Fruit fly (Drosophila melanogaster) whole organism, embryonic: Measurements from ENCODE around the gene D.

ENCODE experiments used
- Antp ChIP-seq: fragments of 200-800 bp; sonication (Bioruptor generic); optimal IDR thresholded peaks from 3 replicates; lab custom pipeline; 2016; ENCODE audit warnings: missing biosample characterization, missing genetic modification characterization
- Atf3 ChIP-seq: fragments of 200-800 bp; sonication (Bioruptor generic); optimal IDR thresholded peaks from 3 replicates; lab custom pipeline; 2016; ENCODE audit warnings: missing biosample characterization, missing genetic modification characterization
- Awh ChIP-seq: fragments of 200-800 bp; sonication (Bioruptor generic); IDR thresholded peaks from 2 replicates; pipeline ENCODE4, ENCODE4 v1.3.6; 2022; ENCODE audit warnings: missing biosample characterization, missing genetic modification characterization
- B-H2 ChIP-seq: fragments of 200-800 bp; sonication (Bioruptor generic); optimal IDR thresholded peaks from 2 replicates; lab custom pipeline; 2018; ENCODE audit warnings: missing biosample characterization, mild to moderate bottlenecking, missing genetic modification characterization
- Blimp-1 ChIP-seq: fragments of 200-800 bp; sonication (Bioruptor generic); optimal IDR thresholded peaks from 3 replicates; lab custom pipeline; 2018; ENCODE audit warnings: missing biosample characterization, missing genetic modification characterization, mild to moderate bottlenecking, moderate library complexity, missing genetic modification reagents
- CG10209 ChIP-seq: fragments of 200-800 bp; sonication (Bioruptor generic); optimal IDR thresholded peaks from 3 replicates; lab custom pipeline; 2017; ENCODE audit warnings: missing biosample characterization, mild to moderate bottlenecking, missing genetic modification characterization, missing genetic modification reagents
- CG1024 ChIP-seq: fragments of 200-800 bp; sonication (Bioruptor generic); IDR thresholded peaks from 2 replicates; pipeline ENCODE4 v1.3.6; 2022; ENCODE audit warnings: missing biosample characterization, missing genetic modification characterization
- CG10431 ChIP-seq: fragments of 200-800 bp; sonication (Bioruptor generic); optimal IDR thresholded peaks from 3 replicates; lab custom pipeline; 2018; ENCODE audit warnings: missing biosample characterization, mild to moderate bottlenecking, missing genetic modification characterization
- CG11085 ChIP-seq: fragments of 200-800 bp; sonication (Bioruptor generic); IDR thresholded peaks from 2 replicates; pipeline ENCODE4 v1.3.6; 2022; ENCODE audit warnings: missing biosample characterization, missing genetic modification characterization
- CG11695 ChIP-seq: fragments of 200-800 bp; sonication (Bioruptor generic); IDR thresholded peaks from 3 replicates; pipeline ENCODE4 v1.3.6; 2022; ENCODE audit warnings: missing biosample characterization, missing genetic modification characterization
- CG13296 ChIP-seq: fragments of 200-800 bp; sonication (Bioruptor generic); optimal IDR thresholded peaks from 3 replicates; lab custom pipeline; 2018; ENCODE audit warnings: missing biosample characterization, mild to moderate bottlenecking, missing genetic modification characterization
- CG15011 ChIP-seq: fragments of 200-800 bp; sonication (Bioruptor generic); optimal IDR thresholded peaks from 3 replicates; lab custom pipeline; 2018; ENCODE audit warnings: missing biosample characterization, mild to moderate bottlenecking, missing genetic modification characterization
- CG15601 ChIP-seq: fragments of 200-800 bp; sonication (Bioruptor generic); optimal IDR thresholded peaks from 3 replicates; lab custom pipeline; 2019; ENCODE audit warnings: missing biosample characterization, mild to moderate bottlenecking, missing genetic modification characterization, moderate library complexity
- CG16815 ChIP-seq: fragments of 200-800 bp; sonication (Bioruptor generic); optimal IDR thresholded peaks from 3 replicates; lab custom pipeline; 2017; ENCODE audit warnings: missing biosample characterization, mild to moderate bottlenecking, missing genetic modification characterization
- CG17385 ChIP-seq: fragments of 200-800 bp; sonication (Bioruptor generic); optimal IDR thresholded peaks from 3 replicates; lab custom pipeline; 2018; ENCODE audit warnings: missing biosample characterization, mild to moderate bottlenecking, missing genetic modification characterization
- CG2116 ChIP-seq: fragments of 200-800 bp; sonication (Bioruptor generic); optimal IDR thresholded peaks from 3 replicates; lab custom pipeline; 2018; ENCODE audit warnings: missing biosample characterization, mild to moderate bottlenecking, missing genetic modification characterization
- CG2678 ChIP-seq: fragments of 200-800 bp; sonication (Bioruptor generic); optimal IDR thresholded peaks from 3 replicates; lab custom pipeline; 2019; ENCODE audit warnings: missing biosample characterization, mild to moderate bottlenecking, missing genetic modification characterization, moderate library complexity
- CG30403 ChIP-seq: fragments of 200-800 bp; sonication (Bioruptor generic); optimal IDR thresholded peaks from 3 replicates; lab custom pipeline; 2016; ENCODE audit warnings: missing biosample characterization, missing genetic modification characterization
- CG30431 ChIP-seq: fragments of 200-800 bp; sonication (Bioruptor generic); optimal IDR thresholded peaks from 2 replicates; lab custom pipeline; 2017; ENCODE audit warnings: missing biosample characterization, missing genetic modification characterization
- CG3065 ChIP-seq: fragments of 200-800 bp; sonication (Bioruptor generic); optimal IDR thresholded peaks from 2 replicates; lab custom pipeline; 2016; ENCODE audit warnings: missing biosample characterization, missing genetic modification characterization
- CG4282 ChIP-seq: fragments of 200-800 bp; sonication (Bioruptor generic); optimal IDR thresholded peaks from 2 replicates; lab custom pipeline; 2016; ENCODE audit warnings: missing biosample characterization, missing genetic modification characterization
- CG7963 ChIP-seq: fragments of 200-800 bp; sonication (Bioruptor generic); IDR thresholded peaks from 3 replicates; pipeline ENCODE4 v1.3.6; 2022; ENCODE audit warnings: missing biosample characterization, missing genetic modification characterization; ENCODE audit not compliant: partially characterized antibody
- CG8388 ChIP-seq: fragments of 200-800 bp; sonication (Bioruptor generic); optimal IDR thresholded peaks from 2 replicates; lab custom pipeline; 2019; ENCODE audit warnings: missing biosample characterization, mild to moderate bottlenecking, missing genetic modification characterization, moderate library complexity
- Doc2 ChIP-seq: fragments of 200-800 bp; sonication (Bioruptor generic); IDR thresholded peaks from 2 replicates; pipeline ENCODE4 v1.3.6; 2022; ENCODE audit warnings: missing biosample characterization, missing genetic modification characterization
- Hr78 ChIP-seq, 2 experiments: fragments of 200-800 bp in 1 of 2; fragments of >200 bp in 1 of 2; sonication (Bioruptor generic) in 1 of 2; optimal IDR thresholded peaks; 2 replicates each; lab custom pipeline; 2017 to 2019; ENCODE audit warnings: missing biosample characterization in 2 of 2, missing genetic modification characterization in 2 of 2, mild to moderate bottlenecking in 1 of 2, moderate library complexity in 1 of 2
- Lhr ChIP-seq: fragments of 200-800 bp; sonication (Bioruptor generic); optimal IDR thresholded peaks from 3 replicates; lab custom pipeline; 2017; ENCODE audit warnings: mild to moderate bottlenecking, missing biosample characterization, missing genetic modification reagents, missing genetic modification characterization
- MBD-R2 ChIP-seq: fragments of 200-800 bp; sonication (Bioruptor generic); IDR thresholded peaks from 2 replicates; pipeline ENCODE4 v1.3.6; 2022; ENCODE audit warnings: missing biosample characterization, missing genetic modification characterization
- NFAT ChIP-seq: fragments of 200-800 bp; sonication (Bioruptor generic); IDR thresholded peaks from 2 replicates; pipeline ENCODE4 v1.3.6; 2022; ENCODE audit warnings: missing biosample characterization, missing genetic modification characterization
- Neu2 ChIP-seq: fragments of 200-800 bp; sonication (Bioruptor generic); optimal IDR thresholded peaks from 3 replicates; lab custom pipeline; 2016; ENCODE audit warnings: missing biosample characterization, missing genetic modification characterization, borderline replicate concordance
- Oaz ChIP-seq: fragments of 200-800 bp; sonication (Bioruptor generic); IDR thresholded peaks from 2 replicates; pipeline ENCODE4 v1.3.6; 2022; ENCODE audit warnings: missing biosample characterization, missing genetic modification characterization
- Poxn ChIP-seq: fragments of 200-800 bp; sonication (Bioruptor generic); IDR thresholded peaks from 2 replicates; pipeline ENCODE4 v1.3.6; 2022; ENCODE audit warnings: missing biosample characterization, missing genetic modification characterization
- Rx ChIP-seq: fragments of 200-800 bp; sonication (Bioruptor generic); IDR thresholded peaks from 2 replicates; pipeline ENCODE4 v1.3.6; 2022; ENCODE audit warnings: missing biosample characterization, missing genetic modification characterization
- Sox102F ChIP-seq: fragments of 200-800 bp; sonication (Bioruptor generic); optimal IDR thresholded peaks from 2 replicates; lab custom pipeline; 2018; ENCODE audit warnings: missing biosample characterization, mild to moderate bottlenecking, missing genetic modification characterization, moderate library complexity
- az2 ChIP-seq: fragments of 200-800 bp; sonication (Bioruptor generic); optimal IDR thresholded peaks from 3 replicates; lab custom pipeline; 2016; ENCODE audit warnings: missing biosample characterization, missing genetic modification characterization
- cas ChIP-seq: fragments of 200-800 bp; sonication (Bioruptor generic); IDR thresholded peaks from 2 replicates; pipeline ENCODE4 v1.3.6; 2022; ENCODE audit warnings: missing biosample characterization, missing genetic modification characterization
- chif ChIP-seq, 2 experiments: fragments of 200-800 bp; sonication (Bioruptor generic); optimal IDR thresholded peaks; 3 replicates each; lab custom pipeline; 2016; ENCODE audit warnings: missing biosample characterization in 2 of 2, missing genetic modification characterization in 2 of 2
- chm ChIP-seq: fragments of 200-800 bp; sonication (Bioruptor generic); IDR thresholded peaks from 2 replicates; pipeline ENCODE4 v1.3.6; 2022; ENCODE audit warnings: missing biosample characterization, missing genetic modification characterization
- crol ChIP-seq: fragments of 200-800 bp; sonication (Bioruptor generic); IDR thresholded peaks from 2 replicates; pipeline ENCODE4 v1.3.6; 2022; ENCODE audit warnings: missing biosample characterization, missing genetic modification characterization
- ems ChIP-seq: fragments of 200-800 bp; sonication (Bioruptor generic); optimal IDR thresholded peaks from 3 replicates; lab custom pipeline; 2016; ENCODE audit warnings: missing biosample characterization, missing genetic modification characterization
- eyg ChIP-seq: fragments of 200-800 bp; sonication (Bioruptor generic); optimal IDR thresholded peaks from 3 replicates; lab custom pipeline; 2016; ENCODE audit warnings: missing biosample characterization, missing genetic modification characterization
- gcm ChIP-seq: fragments of 200-800 bp; sonication (Bioruptor generic); optimal IDR thresholded peaks from 2 replicates; lab custom pipeline; 2019; ENCODE audit warnings: missing biosample characterization, mild to moderate bottlenecking, missing genetic modification characterization, moderate library complexity
- pan ChIP-seq, 4 experiments: fragments of >200 bp in 3 of 4; fragments of 200-800 bp in 1 of 4; sonication (Bioruptor generic) in 1 of 4; optimal IDR thresholded peaks in 3 of 4; IDR thresholded peaks in 1 of 4; 2 replicates each; pipeline versions ENCODE4 v1.3.6 to Lab custom; 2017 to 2022; ENCODE audit warnings: missing biosample characterization in 2 of 4, missing genetic modification characterization in 2 of 4, mixed read lengths in 1 of 4
- pum ChIP-seq: fragments of 200-800 bp; sonication (Bioruptor generic); optimal IDR thresholded peaks from 2 replicates; lab custom pipeline; 2016; ENCODE audit warnings: missing biosample characterization, missing genetic modification characterization
- pzg ChIP-seq: fragments of 200-800 bp; sonication (Bioruptor generic); optimal IDR thresholded peaks from 3 replicates; lab custom pipeline; 2018; ENCODE audit warnings: missing biosample characterization, mild to moderate bottlenecking, missing genetic modification characterization, moderate library complexity
- slbo ChIP-seq: fragments of 200-800 bp; sonication (Bioruptor generic); IDR thresholded peaks from 2 replicates; pipeline ENCODE4 v1.3.6; 2022; ENCODE audit warnings: missing biosample characterization, missing genetic modification characterization
- stc ChIP-seq: fragments of 200-800 bp; sonication (Bioruptor generic); IDR thresholded peaks from 2 replicates; pipeline ENCODE4 v1.3.6; 2022; ENCODE audit warnings: missing biosample characterization, missing genetic modification characterization
- tap ChIP-seq: fragments of 200-800 bp; optimal IDR thresholded peaks from 3 replicates; lab custom pipeline; 2019; ENCODE audit warnings: missing biosample characterization, mild to moderate bottlenecking, missing genetic modification characterization, moderate library complexity
- tio ChIP-seq: fragments of 200-800 bp; sonication (Bioruptor generic); optimal IDR thresholded peaks from 2 replicates; lab custom pipeline; 2017; ENCODE audit warnings: missing biosample characterization, missing genetic modification characterization, inconsistent platforms
- wdn ChIP-seq: fragments of 200-800 bp; sonication (Bioruptor generic); IDR thresholded peaks from 2 replicates; pipeline ENCODE4 v1.3.6; 2022; ENCODE audit warnings: missing biosample characterization, missing genetic modification characterization

The D gene

dm6 chr3L:14189957-14190624 is 11.7 kb upstream of the D start (continued):
- TF ChIP-seq CG16815 = no peak
- no peak for TF ChIP-seq CG10431 (GFP tag; lab: Kevin White, UChicago)
- TF ChIP-seq Lhr (GFP tag; lab: Kevin White, UChicago) = no peak
- no peak for TF ChIP-seq CG3065
- no peak for TF ChIP-seq chif (GFP tag; optimal IDR thresholded peaks at IDR 0.05; lab: Kevin White, UChicago)
- TF ChIP-seq Hr78 (GFP tag; optimal IDR thresholded peaks at IDR 0.05; lab: Kevin White, UChicago) = no peak
- no peak for TF ChIP-seq Atf3 (GFP tag; lab: Kevin White, UChicago)
- TF ChIP-seq Oaz (GFP tag; lab: Robert Waterston, UW) = 0 out of 2 replicates have a peak, but pooled peaks have one; percentile 16
- TF ChIP-seq stc (GFP tag; lab: Robert Waterston, UW) = peak; percentile 58; the same call in 1 of the 2 replicates
- no peak for TF ChIP-seq gcm (GFP tag; lab: Kevin White, UChicago)
- no peak; the same call in 1 of the 2 replicates for TF ChIP-seq NFAT
- TF ChIP-seq CG15011 (GFP tag; lab: Kevin White, UChicago) = no peak
- TF ChIP-seq CG2116 (GFP tag; lab: Kevin White, UChicago) = peak; percentile 70
- no peak for TF ChIP-seq eyg
- TF ChIP-seq wdn (GFP tag; lab: Robert Waterston, UW) = 0 out of 2 replicates have a peak, but pooled peaks have one; percentile 18
- TF ChIP-seq Sox102F (GFP tag; lab: Kevin White, UChicago) = peak; percentile 42
- TF ChIP-seq CG8388 (GFP tag; lab: Kevin White, UChicago) = no peak
- TF ChIP-seq az2 (GFP tag; lab: Kevin White, UChicago) = peak; percentile 45
- peak; percentile 99 for TF ChIP-seq CG15601 (tag; lab: Kevin White, UChicago)
- TF ChIP-seq CG13296 (GFP tag; lab: Kevin White, UChicago) = peak; percentile 24
- TF ChIP-seq Antp (GFP tag; lab: Kevin White, UChicago) = peak; percentile 2
- TF ChIP-seq CG30431 (GFP tag; lab: Kevin White, UChicago) = no peak
- peak; percentile 51 for TF ChIP-seq tap
- TF ChIP-seq CG2678 (tag; lab: Kevin White, UChicago) = peak; percentile 0
- TF ChIP-seq CG30403 = no peak
- TF ChIP-seq pum (GFP tag; lab: Kevin White, UChicago) = no peak
- peak; percentile 57 for TF ChIP-seq pzg (GFP tag; lab: Kevin White, UChicago)
- peak; percentile 28 for TF ChIP-seq B-H2 (GFP tag; lab: Kevin White, UChicago)
- TF ChIP-seq ems (GFP tag; lab: Kevin White, UChicago) = no peak
- TF ChIP-seq Doc2 (GFP tag; lab: Robert Waterston, UW) = no peak
- TF ChIP-seq slbo (GFP tag; lab: Robert Waterston, UW) = peak; percentile 82
- no peak for TF ChIP-seq crol (GFP tag; lab: Robert Waterston, UW)
- no peak for TF ChIP-seq cas (GFP tag; lab: Robert Waterston, UW)
- no peak for TF ChIP-seq tio
- TF ChIP-seq CG10209 = peak; percentile 10
- TF ChIP-seq chm (GFP tag; lab: Robert Waterston, UW) = peak; percentile 90
- peak; percentile 31; the same call in 1 of the 2 replicates for TF ChIP-seq CG1024
- peak; percentile 67 for TF ChIP-seq CG7963 (GFP tag; lab: Robert Waterston, UW)
- no peak for TF ChIP-seq Neu2 (GFP tag; lab: Kevin White, UChicago)
- peak; percentile 57; the same call in 1 of the 2 replicates for TF ChIP-seq Rx
- TF ChIP-seq Awh (GFP tag; lab: Robert Waterston, UW) = no peak
- no peak; the same call in 1 of the 2 replicates for TF ChIP-seq CG11085 (GFP tag; lab: Robert Waterston, UW)
- peak; percentile 83 for TF ChIP-seq CG11695
- peak; percentile 95 for TF ChIP-seq Blimp-1
- TF ChIP-seq pan (optimal IDR thresholded peaks at IDR 0.05; lab: Kevin White, UChicago) = no peak
- TF ChIP-seq pan (GFP tag; optimal IDR thresholded peaks at IDR 0.05 in 1 of 2, IDR thresholded peaks at IDR 0.05 in 1 of 2) = peak in 1 of 2 experiments; percentile 83
- TF ChIP-seq MBD-R2 (GFP tag; lab: Robert Waterston, UW) = peak; percentile 60
- peak; percentile 27 for TF ChIP-seq CG17385 (GFP tag; lab: Kevin White, UChicago)
- TF ChIP-seq CG4282 (GFP tag; lab: Kevin White, UChicago) = no peak
- no peak for TF ChIP-seq Poxn (GFP tag; lab: Robert Waterston, UW)
